Worm (Caenorhabditis elegans): ENCODE results near the gene F53F8.6.

Gene F53F8.6

ce11 chrV:20734658-20735057 is 30.6 kb downstream of the F53F8.6 start, which contains the start of gene srxa-6:
Gene srxa-6 (plus strand): TSS chrV:20734958.
- no peak for TF ChIP-seq drap-1 (GFP tag; optimal IDR thresholded peaks at IDR 0.05)
- TF ChIP-seq mab-5 (tag; optimal IDR thresholded peaks at IDR 0.05): no peak
- no peak for TF ChIP-seq elt-3 (tag; optimal IDR thresholded peaks at IDR 0.05)
- no peak for TF ChIP-seq snpc-4 (tag; optimal IDR thresholded peaks at IDR 0.05)
- TF ChIP-seq nhr-76 (tag; optimal IDR thresholded peaks at IDR 0.05): no peak
- TF ChIP-seq lin-32 (GFP tag; optimal IDR thresholded peaks at IDR 0.05): no peak

- no peak for TF ChIP-seq mep-1 (tag; optimal IDR thresholded peaks at IDR 0.05)
- peak; percentile 64 for TF ChIP-seq ces-1 (GFP tag; optimal IDR thresholded peaks at IDR 0.05)
Measured at ce11 chrV:20739387-20739786, 35.4 kb downstream of the F53F8.6 start.

ce11 chrV:20744290-20744837 is 40.3 kb downstream of the F53F8.6 start, which contains the start of gene dnj-25:
Gene dnj-25 (minus strand): TSS chrV:20744346.
- TF ChIP-seq mep-1 (tag; optimal IDR thresholded peaks at IDR 0.05) (peak; percentile 29), cnd-1 (tag; optimal IDR thresholded peaks at IDR 0.05) (no peak), hlh-1 (tag; optimal IDR thresholded peaks at IDR 0.05) (peak; percentile 9)

ce11 chrV:20745278-20745677 is 41.3 kb downstream of the F53F8.6 start:
- TF ChIP-seq pha-4 (tag; optimal IDR thresholded peaks at IDR 0.05): peak; percentile 98
- no peak for TF ChIP-seq unc-120 (tag; optimal IDR thresholded peaks at IDR 0.05; ENCODE audit: poor library complexity, severe bottlenecking)

ce11 chrV:20746805-20747204 is 42.8 kb downstream of the F53F8.6 start:
- no peak for TF ChIP-seq M03D4.4 (tag; optimal IDR thresholded peaks at IDR 0.05)
- peak; percentile 84 for TF ChIP-seq pha-4 (tag; optimal IDR thresholded peaks at IDR 0.05)

ce11 chrV:20747964-20748363 is 43.9 kb downstream of the F53F8.6 start:
- no peak for TF ChIP-seq elt-1 (tag; optimal IDR thresholded peaks at IDR 0.05; ENCODE audit: borderline replicate concordance, insufficient read depth)
- no peak for TF ChIP-seq zip-8 (tag; optimal IDR thresholded peaks at IDR 0.05)
- TF ChIP-seq nhr-12 (tag; optimal IDR thresholded peaks at IDR 0.05): no peak
- TF ChIP-seq unc-39 (tag; optimal IDR thresholded peaks at IDR 0.05): no peak
- no peak for TF ChIP-seq drap-1 (GFP tag; optimal IDR thresholded peaks at IDR 0.05)
- no peak for TF ChIP-seq ceh-43 (GFP tag; optimal IDR thresholded peaks at IDR 0.05)
- no peak for TF ChIP-seq snpc-4 (tag; optimal IDR thresholded peaks at IDR 0.05)
- no peak for TF ChIP-seq blmp-1 (tag; optimal IDR thresholded peaks at IDR 0.05)
- no peak for TF ChIP-seq ham-2 (GFP tag; optimal IDR thresholded peaks at IDR 0.05)
- no peak for TF ChIP-seq lin-13 (tag; optimal IDR thresholded peaks at IDR 0.05)
- TF ChIP-seq bed-3 (GFP tag; optimal IDR thresholded peaks at IDR 0.05): no peak
- TF ChIP-seq nhr-2 (tag; optimal IDR thresholded peaks at IDR 0.05): no peak
- no peak for TF ChIP-seq sem-2 (GFP tag; optimal IDR thresholded peaks at IDR 0.05)
- TF ChIP-seq mls-2 (tag; optimal IDR thresholded peaks at IDR 0.05): no peak
- TF ChIP-seq tbx-8 (GFP tag; optimal IDR thresholded peaks at IDR 0.05): no peak
- no peak for TF ChIP-seq hlh-1 (tag; optimal IDR thresholded peaks at IDR 0.05)
- TF ChIP-seq nhr-28 (tag; optimal IDR thresholded peaks at IDR 0.05): no peak
- TF ChIP-seq cnd-1 (tag; optimal IDR thresholded peaks at IDR 0.05): no peak

- TF ChIP-seq unc-120 (tag; optimal IDR thresholded peaks at IDR 0.05; ENCODE audit: poor library complexity, severe bottlenecking): no peak
- TF ChIP-seq zip-8 (tag; optimal IDR thresholded peaks at IDR 0.05): no peak
- TF ChIP-seq elt-3 (tag; optimal IDR thresholded peaks at IDR 0.05): no peak
- TF ChIP-seq elt-1 (tag; optimal IDR thresholded peaks at IDR 0.05; ENCODE audit: borderline replicate concordance, insufficient read depth): no peak
- peak; percentile 2 for TF ChIP-seq mep-1 (tag; optimal IDR thresholded peaks at IDR 0.05)
- TF ChIP-seq nhr-237 (tag; optimal IDR thresholded peaks at IDR 0.05): peak; percentile 45
- no peak for TF ChIP-seq ces-1 (GFP tag; optimal IDR thresholded peaks at IDR 0.05)
- no peak for TF ChIP-seq ceh-83 (GFP tag; optimal IDR thresholded peaks at IDR 0.05)
- no peak for TF ChIP-seq cnd-1 (tag; optimal IDR thresholded peaks at IDR 0.05)
- no peak for TF ChIP-seq ztf-11 (tag; optimal IDR thresholded peaks at IDR 0.05)
- TF ChIP-seq hlh-1 (tag; optimal IDR thresholded peaks at IDR 0.05): no peak
- TF ChIP-seq nhr-12 (tag; optimal IDR thresholded peaks at IDR 0.05): no peak
- no peak for TF ChIP-seq nhr-2 (tag; optimal IDR thresholded peaks at IDR 0.05)
- no peak for TF ChIP-seq sem-2 (GFP tag; optimal IDR thresholded peaks at IDR 0.05)
- no peak for TF ChIP-seq mls-2 (tag; optimal IDR thresholded peaks at IDR 0.05)
- TF ChIP-seq M03D4.4 (tag; optimal IDR thresholded peaks at IDR 0.05): no peak
- TF ChIP-seq ham-2 (GFP tag; optimal IDR thresholded peaks at IDR 0.05): no peak
- TF ChIP-seq snpc-4 (tag; optimal IDR thresholded peaks at IDR 0.05): no peak
- TF ChIP-seq drap-1 (GFP tag; optimal IDR thresholded peaks at IDR 0.05): peak; percentile 46
- TF ChIP-seq ceh-39 (tag; optimal IDR thresholded peaks at IDR 0.05): no peak
- peak; percentile 73 for TF ChIP-seq lsy-2 (tag; optimal IDR thresholded peaks at IDR 0.05)
- no peak for TF ChIP-seq sptf-1 (tag; optimal IDR thresholded peaks at IDR 0.05)
- no peak for TF ChIP-seq lin-32 (GFP tag; optimal IDR thresholded peaks at IDR 0.05)
- no peak for TF ChIP-seq mab-5 (tag; optimal IDR thresholded peaks at IDR 0.05)
- TF ChIP-seq nhr-28 (tag; optimal IDR thresholded peaks at IDR 0.05): no peak
- TF ChIP-seq flh-1 (GFP tag; optimal IDR thresholded peaks at IDR 0.05): no peak
- no peak for TF ChIP-seq lin-13 (tag; optimal IDR thresholded peaks at IDR 0.05)
- TF ChIP-seq ceh-43 (GFP tag; optimal IDR thresholded peaks at IDR 0.05): no peak
- TF ChIP-seq tbx-8 (GFP tag; optimal IDR thresholded peaks at IDR 0.05): no peak
- TF ChIP-seq nhr-76 (tag; optimal IDR thresholded peaks at IDR 0.05): no peak
- TF ChIP-seq unc-39 (tag; optimal IDR thresholded peaks at IDR 0.05): no peak
Measured at ce11 chrV:20749098-20749497, 45.1 kb downstream of the F53F8.6 start.
